Fruit fly (Drosophila melanogaster) whole organism, embryonic: ENCODE data around the gene CG10638.

ENCODE experiments used
- Ada2b ChIP-seq: fragments of 200-800 bp; sonication (Bioruptor generic); IDR thresholded peaks from 2 replicates; pipeline ENCODE4 v1.3.6; 2022; ENCODE audit warnings: missing biosample characterization, missing genetic modification characterization
- CG11504 ChIP-seq: fragments of 200-800 bp; sonication (Bioruptor generic); optimal IDR thresholded peaks from 3 replicates; lab custom pipeline; 2019; ENCODE audit warnings: missing biosample characterization, mild to moderate bottlenecking, missing genetic modification characterization, moderate library complexity
- CG13894 ChIP-seq: fragments of 200-800 bp; sonication (Bioruptor generic); optimal IDR thresholded peaks from 3 replicates; lab custom pipeline; 2018; ENCODE audit warnings: missing biosample characterization, mild to moderate bottlenecking, missing genetic modification characterization, moderate library complexity
- CG14441 ChIP-seq: fragments of 200-800 bp; sonication (Bioruptor generic); IDR thresholded peaks from 2 replicates; pipeline ENCODE4 v1.3.6; 2022; ENCODE audit warnings: missing biosample characterization, missing genetic modification characterization
- CG15696 ChIP-seq: fragments of 200-800 bp; sonication (Bioruptor generic); optimal IDR thresholded peaks from 2 replicates; lab custom pipeline; 2019; ENCODE audit warnings: missing biosample characterization, mild to moderate bottlenecking, missing genetic modification characterization, moderate library complexity
- CG16813 ChIP-seq: fragments of 200-800 bp; sonication (Bioruptor generic); IDR thresholded peaks from 3 replicates; pipeline ENCODE4 v1.3.6; 2022; ENCODE audit warnings: missing biosample characterization, missing genetic modification characterization; ENCODE audit not compliant: partially characterized antibody
- CG16863 ChIP-seq: fragments of 200-800 bp; sonication (Bioruptor generic); optimal IDR thresholded peaks from 3 replicates; lab custom pipeline; 2016; ENCODE audit warnings: missing biosample characterization, missing genetic modification characterization
- CG17912 ChIP-seq: fragments of 200-800 bp; sonication (Bioruptor generic); optimal IDR thresholded peaks from 2 replicates; lab custom pipeline; 2018; ENCODE audit warnings: missing biosample characterization, mild to moderate bottlenecking, missing genetic modification characterization
- CG32532 ChIP-seq: fragments of 200-800 bp; sonication (Bioruptor generic); IDR thresholded peaks from 2 replicates; pipeline ENCODE4 v1.3.6; 2022; ENCODE audit warnings: missing biosample characterization, missing genetic modification characterization
- CG6689 ChIP-seq: fragments of 200-800 bp; sonication (Bioruptor generic); IDR thresholded peaks from 2 replicates; pipeline ENCODE4 v1.3.6; 2022; ENCODE audit warnings: missing biosample characterization, missing genetic modification characterization
- CG7839 ChIP-seq: fragments of 200-800 bp; sonication (Bioruptor generic); optimal IDR thresholded peaks from 3 replicates; lab custom pipeline; 2018; ENCODE audit warnings: missing biosample characterization, mild to moderate bottlenecking, missing genetic modification characterization, moderate library complexity
- CG8924 ChIP-seq: fragments of 200-800 bp; optimal IDR thresholded peaks from 3 replicates; lab custom pipeline; 2019; ENCODE audit warnings: missing biosample characterization, mild to moderate bottlenecking, missing genetic modification characterization, moderate library complexity
- D19A ChIP-seq: fragments of 200-800 bp; optimal IDR thresholded peaks from 3 replicates; lab custom pipeline; 2019; ENCODE audit warnings: missing biosample characterization, mild to moderate bottlenecking, missing genetic modification characterization, moderate library complexity
- D19B ChIP-seq: fragments of 200-800 bp; sonication (Bioruptor generic); optimal IDR thresholded peaks from 2 replicates; lab custom pipeline; 2017; ENCODE audit warnings: missing biosample characterization, mild to moderate bottlenecking, missing genetic modification characterization
- Doc3 ChIP-seq: fragments of 200-800 bp; sonication (Bioruptor generic); IDR thresholded peaks from 3 replicates; pipeline ENCODE4 v1.3.6; 2022; ENCODE audit warnings: missing biosample characterization, missing genetic modification characterization; ENCODE audit not compliant: partially characterized antibody
- E2f2 ChIP-seq: fragments of 200-800 bp; sonication (Bioruptor generic); IDR thresholded peaks from 2 replicates; pipeline ENCODE4 v1.3.6; 2022; ENCODE audit warnings: missing biosample characterization, missing genetic modification characterization
- H2.0 ChIP-seq: fragments of 200-800 bp; sonication (Bioruptor generic); IDR thresholded peaks from 2 replicates; pipeline ENCODE4 v1.3.6; 2022; ENCODE audit warnings: missing biosample characterization, missing genetic modification characterization
- Hr3 ChIP-seq: fragments of 200-800 bp; sonication (Bioruptor generic); optimal IDR thresholded peaks from 3 replicates; lab custom pipeline; 2016; ENCODE audit warnings: missing biosample characterization, missing genetic modification characterization
- Lhr ChIP-seq: fragments of 200-800 bp; sonication (Bioruptor generic); optimal IDR thresholded peaks from 3 replicates; lab custom pipeline; 2017; ENCODE audit warnings: mild to moderate bottlenecking, missing biosample characterization, missing genetic modification reagents, missing genetic modification characterization
- Opbp ChIP-seq: fragments of 200-800 bp; sonication (Bioruptor generic); IDR thresholded peaks from 3 replicates; pipeline ENCODE4 v1.3.6; 2022; ENCODE audit warnings: missing biosample characterization, missing genetic modification characterization; ENCODE audit not compliant: partially characterized antibody
- PHDP ChIP-seq: fragments of 200-800 bp; sonication (Bioruptor generic); optimal IDR thresholded peaks from 3 replicates; lab custom pipeline; 2018; ENCODE audit warnings: missing biosample characterization, mild to moderate bottlenecking, missing genetic modification characterization, moderate library complexity
- Ravus ChIP-seq: fragments of 200-800 bp; sonication (Bioruptor generic); IDR thresholded peaks from 2 replicates; pipeline ENCODE4 v1.3.6; 2022; ENCODE audit warnings: missing biosample characterization, missing genetic modification characterization
- Six4 ChIP-seq: fragments of 200-800 bp; sonication (Bioruptor generic); optimal IDR thresholded peaks from 2 replicates; lab custom pipeline; 2016; ENCODE audit warnings: missing biosample characterization, missing genetic modification characterization
- Sry-β ChIP-seq: fragments of 200-800 bp; sonication (Bioruptor generic); optimal IDR thresholded peaks from 2 replicates; lab custom pipeline; 2018; ENCODE audit warnings: missing biosample characterization, mild to moderate bottlenecking, missing genetic modification characterization, moderate library complexity
- amos ChIP-seq: fragments of 200-800 bp; sonication (Bioruptor generic); IDR thresholded peaks from 2 replicates; pipeline ENCODE4 v1.3.6; 2022; ENCODE audit warnings: missing biosample characterization, missing genetic modification characterization; ENCODE audit not compliant: partially characterized antibody
- bbx ChIP-seq: fragments of 200-800 bp; sonication (Bioruptor generic); IDR thresholded peaks from 2 replicates; pipeline ENCODE4 v1.3.6; 2022; ENCODE audit warnings: missing biosample characterization, missing genetic modification characterization; ENCODE audit not compliant: partially characterized antibody
- chm ChIP-seq: fragments of 200-800 bp; sonication (Bioruptor generic); IDR thresholded peaks from 2 replicates; pipeline ENCODE4 v1.3.6; 2022; ENCODE audit warnings: missing biosample characterization, missing genetic modification characterization
- crc ChIP-seq: fragments of 200-800 bp; sonication (Bioruptor generic); optimal IDR thresholded peaks from 2 replicates; lab custom pipeline; 2016; ENCODE audit warnings: missing biosample characterization, missing genetic modification characterization
- crol ChIP-seq: fragments of 200-800 bp; sonication (Bioruptor generic); IDR thresholded peaks from 2 replicates; pipeline ENCODE4 v1.3.6; 2022; ENCODE audit warnings: missing biosample characterization, missing genetic modification characterization
- dysf ChIP-seq: fragments of 200-800 bp; sonication (Bioruptor generic); IDR thresholded peaks from 3 replicates; pipeline ENCODE4 v1.3.6; 2022; ENCODE audit warnings: missing biosample characterization, missing genetic modification characterization
- ewg ChIP-seq: fragments of 200-800 bp; sonication (Bioruptor generic); optimal IDR thresholded peaks from 3 replicates; lab custom pipeline; 2017; ENCODE audit warnings: mild to moderate bottlenecking, missing biosample characterization, missing genetic modification reagents, missing genetic modification characterization
- fd102C ChIP-seq: fragments of 200-800 bp; sonication (Bioruptor generic); optimal IDR thresholded peaks from 2 replicates; lab custom pipeline; 2018; ENCODE audit warnings: missing biosample characterization, mild to moderate bottlenecking, missing genetic modification characterization, moderate library complexity
- fd64A ChIP-seq: fragments of 200-800 bp; sonication (Bioruptor generic); optimal IDR thresholded peaks from 3 replicates; lab custom pipeline; 2018; ENCODE audit warnings: missing biosample characterization, mild to moderate bottlenecking, missing genetic modification characterization
- fu2 ChIP-seq: fragments of 200-800 bp; sonication (Bioruptor generic); optimal IDR thresholded peaks from 2 replicates; lab custom pipeline; 2016; ENCODE audit warnings: missing biosample characterization, missing genetic modification characterization
- gem ChIP-seq: fragments of 200-800 bp; sonication (Bioruptor generic); optimal IDR thresholded peaks from 2 replicates; lab custom pipeline; 2019; ENCODE audit warnings: missing biosample characterization, mild to moderate bottlenecking, missing genetic modification characterization, moderate library complexity
- odd ChIP-seq: fragments of 200-800 bp; sonication (Bioruptor generic); optimal IDR thresholded peaks from 2 replicates; lab custom pipeline; 2017; ENCODE audit warnings: missing biosample characterization, mild to moderate bottlenecking, missing genetic modification characterization
- pfk ChIP-seq: fragments of 200-800 bp; sonication (Bioruptor generic); optimal IDR thresholded peaks from 2 replicates; lab custom pipeline; 2018; ENCODE audit warnings: missing biosample characterization, mild to moderate bottlenecking, missing genetic modification characterization, moderate library complexity
- shn ChIP-seq: fragments of 200-800 bp; sonication (Bioruptor generic); optimal IDR thresholded peaks from 3 replicates; lab custom pipeline; 2016; ENCODE audit warnings: missing biosample characterization, missing genetic modification characterization
- sim ChIP-seq: fragments of 200-800 bp; sonication (Bioruptor generic); IDR thresholded peaks from 2 replicates; pipeline ENCODE4 v1.3.6; 2022; ENCODE audit warnings: missing biosample characterization, missing genetic modification characterization
- sima ChIP-seq: fragments of 200-800 bp; sonication (Bioruptor generic); optimal IDR thresholded peaks from 2 replicates; lab custom pipeline; 2016; ENCODE audit warnings: missing biosample characterization, missing genetic modification characterization
- tin ChIP-seq: fragments of 200-800 bp; sonication (Bioruptor generic); optimal IDR thresholded peaks from 3 replicates; lab custom pipeline; 2016; ENCODE audit warnings: missing biosample characterization, missing genetic modification characterization
- tna ChIP-seq: fragments of 200-800 bp; sonication (Bioruptor generic); IDR thresholded peaks from 2 replicates; pipeline ENCODE4 v1.3.6; 2022; ENCODE audit warnings: missing biosample characterization, missing genetic modification characterization; ENCODE audit not compliant: partially characterized antibody
- trh ChIP-seq: fragments of 200-800 bp; sonication (Bioruptor generic); optimal IDR thresholded peaks from 2 replicates; lab custom pipeline; 2016; ENCODE audit warnings: missing biosample characterization, missing genetic modification characterization
- tx ChIP-seq: fragments of 200-800 bp; sonication (Bioruptor generic); optimal IDR thresholded peaks from 2 replicates; lab custom pipeline; 2016; ENCODE audit warnings: missing biosample characterization, missing genetic modification characterization
- usp ChIP-seq: fragments of >200 bp; optimal IDR thresholded peaks from 2 replicates; lab custom pipeline; 2017; ENCODE audit warnings: missing biosample characterization, missing genetic modification characterization
- vfl ChIP-seq: fragments of 200-800 bp; sonication (Bioruptor generic); optimal IDR thresholded peaks from 2 replicates; lab custom pipeline; 2016; ENCODE audit warnings: missing biosample characterization, missing genetic modification characterization
- vvl ChIP-seq: fragments of 200-800 bp; sonication (Bioruptor generic); IDR thresholded peaks from 2 replicates; pipeline ENCODE4 v1.3.6; 2022; ENCODE audit warnings: missing biosample characterization, missing genetic modification characterization
- wek ChIP-seq: fragments of 200-800 bp; sonication (Bioruptor generic); optimal IDR thresholded peaks from 3 replicates; lab custom pipeline; 2018; ENCODE audit warnings: missing biosample characterization, mild to moderate bottlenecking, missing genetic modification characterization, moderate library complexity
- yki ChIP-seq: fragments of >200 bp; optimal IDR thresholded peaks from 3 replicates; lab custom pipeline; 2018

Gene CG10638

DNA sequence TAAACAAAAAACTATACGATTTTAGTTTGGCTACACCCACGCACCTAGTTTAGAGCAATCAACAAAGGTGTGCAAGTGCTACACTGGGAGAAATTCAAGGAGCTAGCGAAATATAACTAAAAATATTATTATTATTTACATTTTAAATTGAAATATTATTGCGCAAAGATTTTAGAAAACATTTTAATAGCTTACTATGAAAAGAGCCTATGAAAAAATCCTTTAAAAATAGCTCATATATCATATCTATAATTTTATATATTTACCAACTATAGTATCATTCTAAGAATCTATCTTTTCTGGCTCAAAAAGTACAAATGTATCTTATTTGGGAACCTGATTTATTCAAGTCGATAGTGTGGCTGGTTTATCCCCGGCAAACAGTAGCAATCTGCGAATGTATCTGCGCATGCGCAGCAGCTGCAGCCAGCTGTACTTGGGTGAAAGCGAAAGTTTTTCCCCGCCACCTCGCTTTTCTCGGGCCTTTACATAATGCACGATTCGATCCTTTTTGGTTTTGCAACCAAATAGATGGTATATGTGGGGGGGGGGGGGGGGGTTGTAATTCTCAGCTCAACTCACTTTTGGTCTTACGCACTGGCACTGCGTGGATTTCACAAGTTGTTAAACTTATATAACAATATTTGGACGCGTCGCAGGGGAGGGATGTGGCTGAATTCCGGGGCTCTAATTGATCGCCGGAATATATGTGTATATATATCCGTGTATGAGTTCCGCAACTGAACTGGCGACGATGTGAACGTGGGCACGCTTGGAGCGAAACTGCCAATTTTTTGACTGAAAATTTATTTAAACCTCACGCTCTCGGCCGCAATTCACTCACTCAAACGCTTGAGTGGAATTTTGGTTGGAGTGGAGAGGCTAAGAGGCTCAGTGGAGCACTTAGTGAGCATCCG is 4.4 kb downstream of the CG10638 start, which contains the start of gene CG10657 (continued):
- TF ChIP-seq Opbp (GFP tag; lab: Robert Waterston, UW) (peak; percentile 55; the same call in 1 of the 3 replicates), yki (lab: Kevin White, UChicago) (no peak), tna (no peak), CG8924 (no peak), odd (GFP tag; lab: Kevin White, UChicago) (no peak), CG14441 (peak; percentile 25; the same call in 1 of the 2 replicates), PHDP (tag; lab: Kevin White, UChicago) (no peak), CG13894 (tag; lab: Kevin White, UChicago) (peak; percentile 22), CG16863 (GFP tag; lab: Kevin White, UChicago) (no peak), bbx (GFP tag; lab: Robert Waterston, UW) (no peak), CG15696 (tag; lab: Kevin White, UChicago) (no peak), gem (tag; lab: Kevin White, UChicago) (peak; percentile 7), vvl (GFP tag; lab: Robert Waterston, UW) (peak; percentile 25; the same call in 1 of the 2 replicates), Sry-β (GFP tag; lab: Kevin White, UChicago) (no peak), D19A (no peak), pfk (GFP tag; lab: Kevin White, UChicago) (no peak), Ada2b (GFP tag; lab: Robert Waterston, UW) (no peak), CG11504 (tag; lab: Kevin White, UChicago) (peak; percentile 16), tin (no peak), sim (GFP tag; lab: Robert Waterston, UW) (0 out of 2 replicates have a peak, but pooled peaks have one; percentile 32), Six4 (GFP tag; lab: Kevin White, UChicago) (no peak), sima (GFP tag; lab: Kevin White, UChicago) (no peak), usp (GFP tag; lab: Kevin White, UChicago) (no peak), chm (GFP tag; lab: Robert Waterston, UW) (peak; percentile 55; the same call in 1 of the 2 replicates), trh (no peak), CG16813 (GFP tag; lab: Robert Waterston, UW) (no peak), Doc3 (GFP tag; lab: Robert Waterston, UW) (no peak), Hr3 (GFP tag; lab: Kevin White, UChicago) (no peak), H2.0 (GFP tag; lab: Robert Waterston, UW) (no peak), fd102C (GFP tag; lab: Kevin White, UChicago) (no peak), E2f2 (GFP tag; lab: Robert Waterston, UW) (no peak), dysf (GFP tag; lab: Robert Waterston, UW) (peak; percentile 37; the same call in 1 of the 3 replicates), Lhr (no peak), crol (GFP tag; lab: Robert Waterston, UW) (peak; percentile 57; the same call in 1 of the 2 replicates), vfl (GFP tag; lab: Kevin White, UChicago) (no peak), CG6689 (GFP tag; lab: Robert Waterston, UW) (0 out of 2 replicates have a peak, but pooled peaks have one; percentile 11), ewg (GFP tag; lab: Kevin White, UChicago) (no peak), shn (GFP tag; lab: Kevin White, UChicago) (no peak), wek (GFP tag; lab: Kevin White, UChicago) (no peak), fu2 (GFP tag; lab: Kevin White, UChicago) (no peak), CG7839 (tag; lab: Kevin White, UChicago) (no peak), D19B (GFP tag; lab: Kevin White, UChicago) (no peak), CG32532 (GFP tag; lab: Robert Waterston, UW) (no peak), Ravus (GFP tag; lab: Robert Waterston, UW) (no peak), CG17912 (GFP tag; lab: Kevin White, UChicago) (no peak), fd64A (GFP tag; lab: Kevin White, UChicago) (no peak), amos (GFP tag; lab: Robert Waterston, UW) (peak; percentile 24; the same call in 1 of the 2 replicates), tx (GFP tag; lab: Kevin White, UChicago) (no peak), crc (GFP tag; lab: Kevin White, UChicago) (no peak)
